Worm (Caenorhabditis elegans) whole organism, young adult: ENCODE data around the gene Y108G3AL.2.

Experiments
- B0019.2 ChIP-seq: fragments of 200-800 bp; sonication (Bioruptor generic); conservative IDR thresholded peaks from 2 replicates; pipeline ENCODE4 v1.3.6; 2022; ENCODE audit warnings: missing genetic modification reagents, missing genetic modification characterization, missing compliant biosample characterization
- B0261.1 ChIP-seq: sonication (generic microtip); optimal IDR thresholded peaks from 2 replicates; lab custom pipeline; 2016; ENCODE audit warnings: mild to moderate bottlenecking, missing genetic modification characterization, moderate library complexity, missing compliant biosample characterization
- D2030.7 ChIP-seq: fragments of 200-800 bp; sonication (Bioruptor generic); IDR thresholded peaks from 2 replicates; pipeline ENCODE4 v1.3.6; 2022; ENCODE audit warnings: missing genetic modification reagents, missing genetic modification characterization, missing compliant biosample characterization
- F10E7.11 ChIP-seq: sonication (generic microtip); optimal IDR thresholded peaks from 2 replicates; lab custom pipeline; 2017; ENCODE audit warnings: mild to moderate bottlenecking, missing genetic modification characterization, moderate library complexity, missing compliant biosample characterization
- F23B12.7 ChIP-seq: sonication (generic microtip); optimal IDR thresholded peaks from 2 replicates; lab custom pipeline; 2017; ENCODE audit warnings: missing genetic modification characterization, mild to moderate bottlenecking, missing compliant biosample characterization, antibody characterized with exemption, moderate library complexity; ENCODE audit not compliant: insufficient read depth
- F33H1.4 ChIP-seq: fragments of 200-800 bp; sonication (Bioruptor generic); IDR thresholded peaks from 2 replicates; pipeline ENCODE4 v1.3.6; 2022; ENCODE audit warnings: missing genetic modification reagents, missing genetic modification characterization, missing compliant biosample characterization
- F49E8.2 ChIP-seq: sonication (generic microtip); optimal IDR thresholded peaks from 3 replicates; lab custom pipeline; 2017; ENCODE audit warnings: missing genetic modification characterization, mild to moderate bottlenecking, missing compliant biosample characterization, antibody characterized with exemption, moderate library complexity; ENCODE audit not compliant: insufficient read depth
- F55B11.4 ChIP-seq: sonication (generic microtip); optimal IDR thresholded peaks from 2 replicates; lab custom pipeline; 2016; ENCODE audit warnings: missing compliant biosample characterization, missing genetic modification characterization, borderline replicate concordance; ENCODE audit not compliant: insufficient read depth
- F57A8.1 ChIP-seq: fragments of 200-800 bp; sonication (Bioruptor generic); optimal IDR thresholded peaks from 2 replicates; lab custom pipeline; 2018; ENCODE audit warnings: mild to moderate bottlenecking, missing genetic modification characterization, moderate library complexity, missing compliant biosample characterization
- T07F8.4 ChIP-seq: sonication (generic microtip); optimal IDR thresholded peaks from 2 replicates; lab custom pipeline; 2016; ENCODE audit warnings: mild to moderate bottlenecking, missing genetic modification characterization, moderate library complexity, missing compliant biosample characterization
- Y67H2A.10 ChIP-seq: fragments of 200-800 bp; sonication (Bioruptor generic); conservative IDR thresholded peaks from 2 replicates; pipeline ENCODE4 v1.3.6; 2022; ENCODE audit warnings: missing genetic modification reagents, missing genetic modification characterization, missing compliant biosample characterization
- ZK185.1 ChIP-seq: sonication (generic microtip); optimal IDR thresholded peaks from 2 replicates; lab custom pipeline; 2016; ENCODE audit warnings: mild to moderate bottlenecking, missing genetic modification characterization, missing compliant biosample characterization; ENCODE audit not compliant: poor library complexity, severe bottlenecking
- aptf-2 ChIP-seq: fragments of 200-800 bp; sonication (Bioruptor generic); conservative IDR thresholded peaks from 2 replicates; pipeline ENCODE4 v1.3.6; 2022; ENCODE audit warnings: missing genetic modification reagents, missing genetic modification characterization, missing compliant biosample characterization
- attf-5 ChIP-seq: fragments of 200-800 bp; sonication (Bioruptor generic); optimal IDR thresholded peaks from 2 replicates; lab custom pipeline; 2018; ENCODE audit warnings: mild to moderate bottlenecking, missing genetic modification characterization, missing compliant biosample characterization
- ccch-3 ChIP-seq: fragments of 200-800 bp; sonication (Bioruptor generic); optimal IDR thresholded peaks from 2 replicates; lab custom pipeline; 2018; ENCODE audit warnings: mild to moderate bottlenecking, missing genetic modification characterization, missing compliant biosample characterization
- cebp-2 ChIP-seq: fragments of 200-800 bp; sonication (Bioruptor generic); IDR thresholded peaks from 2 replicates; pipeline ENCODE4 v1.3.6; 2022; ENCODE audit warnings: missing genetic modification characterization, missing compliant biosample characterization
- ceh-40 ChIP-seq: fragments of 200-800 bp; sonication (Bioruptor generic); IDR thresholded peaks from 2 replicates; pipeline ENCODE4 v1.3.6; 2022; ENCODE audit warnings: missing genetic modification characterization, missing compliant biosample characterization
- ceh-79 ChIP-seq: sonication (generic microtip); optimal IDR thresholded peaks from 2 replicates; lab custom pipeline; 2017; ENCODE audit warnings: mild to moderate bottlenecking, missing genetic modification characterization, missing compliant biosample characterization
- dox-1 ChIP-seq: fragments of 200-800 bp; sonication (Bioruptor generic); IDR thresholded peaks from 2 replicates; pipeline ENCODE4 v1.3.6; 2022; ENCODE audit warnings: missing genetic modification reagents, missing genetic modification characterization, missing compliant biosample characterization
- egrh-3 ChIP-seq: fragments of 200-800 bp; sonication (Bioruptor generic); IDR thresholded peaks from 2 replicates; pipeline ENCODE4 v1.3.6; 2022; ENCODE audit warnings: missing genetic modification reagents, missing genetic modification characterization, missing compliant biosample characterization
- ekl-4 ChIP-seq: fragments of 200-800 bp; sonication (Bioruptor generic); IDR thresholded peaks from 2 replicates; pipeline ENCODE4 v1.3.6; 2022; ENCODE audit warnings: missing genetic modification reagents, missing genetic modification characterization, missing compliant biosample characterization
- ets-4 ChIP-seq: fragments of 200-800 bp; sonication (Bioruptor generic); optimal IDR thresholded peaks from 2 replicates; lab custom pipeline; 2018; ENCODE audit warnings: mild to moderate bottlenecking, missing genetic modification characterization, missing compliant biosample characterization
- fkh-3 ChIP-seq: sonication (generic microtip); optimal IDR thresholded peaks from 2 replicates; lab custom pipeline; 2016; ENCODE audit warnings: mild to moderate bottlenecking, missing genetic modification characterization, missing compliant biosample characterization
- hlh-12 ChIP-seq: sonication (generic microtip); optimal IDR thresholded peaks from 2 replicates; lab custom pipeline; 2016; ENCODE audit warnings: missing genetic modification characterization, missing compliant biosample characterization
- hmg-1.2 ChIP-seq: fragments of 200-800 bp; sonication (Bioruptor generic); IDR thresholded peaks from 2 replicates; pipeline ENCODE4 v1.3.6; 2022; ENCODE audit warnings: missing genetic modification reagents, missing genetic modification characterization, missing compliant biosample characterization
- lin-40 ChIP-seq: sonication (generic microtip); optimal IDR thresholded peaks from 2 replicates; lab custom pipeline; 2016; ENCODE audit warnings: missing genetic modification characterization, mild to moderate bottlenecking, missing compliant biosample characterization, missing genotype, missing genetic modification reagents
- lin-54 ChIP-seq: fragments of 200-800 bp; sonication (Bioruptor generic); optimal IDR thresholded peaks from 2 replicates; lab custom pipeline; 2018; ENCODE audit warnings: mild to moderate bottlenecking, missing genetic modification characterization, missing compliant biosample characterization
- lsl-1 ChIP-seq: fragments of 200-800 bp; sonication (Bioruptor generic); optimal IDR thresholded peaks from 2 replicates; lab custom pipeline; 2018; ENCODE audit warnings: mild to moderate bottlenecking, missing genetic modification characterization, moderate library complexity, missing compliant biosample characterization
- madf-6 ChIP-seq: fragments of 200-800 bp; sonication (Bioruptor generic); IDR thresholded peaks from 2 replicates; pipeline ENCODE4 v1.3.6; 2022; ENCODE audit warnings: missing genetic modification reagents, missing genetic modification characterization, missing compliant biosample characterization
- mcd-1 ChIP-seq: fragments of 200-800 bp; sonication (Bioruptor generic); IDR thresholded peaks from 2 replicates; pipeline ENCODE4 v1.3.6; 2022; ENCODE audit warnings: missing genetic modification reagents, missing genetic modification characterization, missing compliant biosample characterization
- mes-4 ChIP-seq: sonication (generic microtip); optimal IDR thresholded peaks from 2 replicates; lab custom pipeline; 2016; ENCODE audit warnings: missing genotype, missing genetic modification characterization, missing compliant biosample characterization
- nfya-2 ChIP-seq: fragments of 200-800 bp; sonication (Bioruptor generic); IDR thresholded peaks from 2 replicates; pipeline ENCODE4 v1.3.6; 2022; ENCODE audit warnings: missing genetic modification reagents, missing genetic modification characterization, missing compliant biosample characterization
- nhr-90 ChIP-seq: sonication (generic microtip); optimal IDR thresholded peaks from 2 replicates; lab custom pipeline; 2016; ENCODE audit warnings: missing genotype, mild to moderate bottlenecking, missing genetic modification characterization, missing compliant biosample characterization
- pha-4 ChIP-seq: fragments of 150-350 bp; sonication (generic microtip); optimal IDR thresholded peaks from 2 replicates; lab custom pipeline; 2014; ENCODE audit warnings: missing biosample characterization, missing genetic modification reagents, missing genetic modification characterization
- rec-8 ChIP-seq, 2 experiments: sonication (generic microtip); optimal IDR thresholded peaks; 2 replicates each; lab custom pipeline; 2016; ENCODE audit warnings: mild to moderate bottlenecking in 2 of 2, missing genetic modification characterization in 2 of 2, missing genetic modification reagents in 2 of 2, missing genotype in 2 of 2, missing biosample characterization in 1 of 2, missing compliant biosample characterization in 1 of 2, moderate library complexity in 1 of 2
- repo-1 ChIP-seq: sonication (generic microtip); optimal IDR thresholded peaks from 2 replicates; lab custom pipeline; 2017; ENCODE audit warnings: mild to moderate bottlenecking, missing genetic modification characterization, missing compliant biosample characterization
- sdz-38 ChIP-seq: sonication (generic microtip); optimal IDR thresholded peaks from 2 replicates; lab custom pipeline; 2016; ENCODE audit warnings: missing genotype, missing genetic modification characterization, missing compliant biosample characterization
- snpc-3.4 ChIP-seq: sonication (generic microtip); optimal IDR thresholded peaks from 2 replicates; lab custom pipeline; 2017; ENCODE audit warnings: missing genetic modification characterization, mild to moderate bottlenecking, missing compliant biosample characterization, antibody characterized with exemption, moderate library complexity, missing genotype, missing genetic modification reagents
- tlf-1 ChIP-seq: fragments of 200-800 bp; sonication (Bioruptor generic); optimal IDR thresholded peaks from 2 replicates; lab custom pipeline; 2018; ENCODE audit warnings: mild to moderate bottlenecking, missing genetic modification characterization, missing compliant biosample characterization
- unc-62 ChIP-seq: fragments of 150-350 bp; optimal IDR thresholded peaks from 2 replicates; lab custom pipeline; 2014; ENCODE audit warnings: missing biosample characterization, missing genetic modification reagents, missing genetic modification characterization
- ztf-22 ChIP-seq: fragments of 200-800 bp; sonication (Bioruptor generic); optimal IDR thresholded peaks from 2 replicates; lab custom pipeline; 2018; ENCODE audit warnings: mild to moderate bottlenecking, missing genetic modification characterization, moderate library complexity, missing compliant biosample characterization
- ztf-28 ChIP-seq: fragments of 200-800 bp; sonication (Bioruptor generic); IDR thresholded peaks from 2 replicates; pipeline ENCODE4 v1.3.6; 2022; ENCODE audit warnings: missing genetic modification reagents, missing genetic modification characterization, missing compliant biosample characterization

Y108G3AL.2 gene

DNA sequence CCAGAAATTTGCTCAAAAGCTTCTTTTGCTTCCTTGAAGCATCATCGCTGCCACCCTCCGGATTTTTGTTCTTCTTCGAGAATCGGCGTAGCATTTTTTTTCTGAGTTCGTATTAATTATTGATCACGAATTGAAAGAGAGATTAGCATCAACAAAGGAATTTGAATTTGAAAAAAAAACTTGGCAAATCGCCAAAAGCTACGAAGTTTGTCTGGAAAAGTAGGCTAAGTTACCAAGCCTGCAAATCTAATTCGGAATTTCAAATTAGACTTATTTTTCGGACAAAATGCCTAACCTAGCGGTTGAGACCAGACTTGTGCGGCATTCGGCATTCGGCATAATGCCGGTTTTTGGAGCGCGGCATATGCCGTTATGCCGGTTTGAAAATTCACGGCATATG is 5.3 kb downstream of the Y108G3AL.2 start, which contains the start of gene cfap-36:
cfap-36 (minus strand) TSS at position 101 of the 400 bp plus-strand sequence.
- TF ChIP-seq fkh-3 (tag; lab: Kevin White, UChicago) (no peak), nfya-2 (no peak), tlf-1 (GFP tag; lab: Kevin White, UChicago) (no peak), hmg-1.2 (GFP tag; lab: Robert Waterston, UW) (no peak), ztf-28 (GFP tag; lab: Robert Waterston, UW) (no peak), F55B11.4 (tag; lab: Kevin White, UChicago) (no peak), hlh-12 (no peak), cebp-2 (GFP tag; lab: Robert Waterston, UW) (no peak), mes-4 (tag; lab: Kevin White, UChicago) (no peak), ZK185.1 (tag; lab: Kevin White, UChicago) (no peak), mcd-1 (no peak), attf-5 (GFP tag; lab: Kevin White, UChicago) (no peak), dox-1 (GFP tag; lab: Robert Waterston, UW) (no peak), pha-4 (no peak), B0019.2 (GFP tag; lab: Robert Waterston, UW) (no peak)

DNA sequence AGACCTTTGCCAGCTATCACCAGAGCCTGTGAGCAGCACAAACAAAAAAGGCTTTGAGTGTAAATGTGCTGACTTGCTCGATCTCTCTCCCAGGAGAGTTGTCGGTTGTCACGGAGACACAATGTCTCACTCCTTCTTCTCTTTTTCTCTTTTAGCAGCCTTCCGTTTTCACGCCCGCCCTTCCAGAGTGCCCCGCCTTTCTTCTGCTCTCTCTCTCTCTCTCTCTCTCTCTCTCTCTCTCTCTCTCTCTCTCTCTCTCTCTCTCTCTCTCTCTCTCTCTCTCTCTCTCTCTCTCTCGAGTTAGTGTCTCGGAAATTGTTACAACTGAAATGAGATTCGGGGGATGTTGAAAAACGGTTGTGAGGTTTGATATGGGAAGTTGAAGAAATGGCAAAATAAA is 6.7 kb downstream of the Y108G3AL.2 start:
- TF ChIP-seq Y67H2A.10 (GFP tag; lab: Robert Waterston, UW) (no peak), D2030.7 (GFP tag; lab: Robert Waterston, UW) (peak; percentile 36; the same call in 1 of the 2 replicates), egrh-3 (GFP tag; lab: Robert Waterston, UW) (peak; percentile 54), mcd-1 (peak; percentile 26; the same call in 1 of the 2 replicates), hlh-12 (no peak), hmg-1.2 (GFP tag; lab: Robert Waterston, UW) (0 out of 2 replicates have a peak, but pooled peaks have one; percentile 11)

DNA sequence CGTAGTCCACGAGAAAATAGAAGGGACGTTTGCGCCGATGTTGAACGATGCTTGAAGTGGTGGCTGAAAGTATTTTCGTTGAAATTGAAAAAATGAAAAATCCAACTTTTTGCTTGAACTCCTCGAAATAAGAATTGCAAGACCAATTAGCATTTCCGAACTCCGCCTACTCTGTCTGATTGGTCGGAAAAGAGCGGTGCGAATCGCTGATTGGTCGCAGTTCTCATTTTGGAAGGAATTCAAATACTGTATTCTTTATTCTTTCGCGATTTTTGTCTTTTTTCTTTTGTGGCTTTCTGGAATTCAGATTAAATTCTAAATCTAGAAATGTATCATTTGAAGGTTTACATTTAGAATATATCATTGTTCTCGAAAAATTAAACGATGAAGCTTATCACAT is 7.7 kb downstream of the Y108G3AL.2 start:
- TF ChIP-seq aptf-2 (no peak), F33H1.4 (GFP tag; lab: Robert Waterston, UW) (no peak), madf-6 (no peak), F55B11.4 (tag; lab: Kevin White, UChicago) (no peak), nhr-90 (tag; lab: Kevin White, UChicago) (no peak), hlh-12 (no peak), pha-4 (no peak), sdz-38 (no peak), ceh-79 (tag; lab: Kevin White, UChicago) (no peak)

DNA sequence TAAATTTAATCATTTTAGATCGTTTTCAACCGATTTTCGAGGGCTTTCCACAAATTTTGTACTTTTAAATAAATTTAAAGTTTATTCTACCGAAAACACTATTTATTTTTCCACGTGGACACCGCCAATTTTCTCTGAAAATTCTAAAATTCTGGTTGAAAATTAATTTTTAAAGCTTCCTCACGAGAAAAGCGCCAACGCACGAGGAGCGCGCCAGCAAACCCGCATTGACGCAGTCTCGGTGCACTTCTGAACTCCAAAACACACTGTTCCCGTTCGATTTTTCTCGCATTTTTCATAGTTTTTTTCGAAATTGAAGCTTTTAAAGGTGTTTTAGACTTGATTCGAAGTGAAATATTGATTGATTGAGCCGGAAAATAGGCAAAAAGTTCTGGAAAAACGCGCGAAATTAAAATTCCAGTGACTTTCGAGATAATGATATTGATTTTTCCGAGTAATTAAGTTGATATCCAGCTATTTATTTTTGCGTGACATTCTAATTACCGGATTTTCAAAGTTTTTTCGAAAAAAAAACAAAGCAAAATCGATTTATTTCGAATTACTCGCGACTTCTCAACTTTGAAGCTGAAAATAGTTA is 10.2 kb downstream of the Y108G3AL.2 start, which contains the start of gene cul-3:
cul-3 (plus strand) TSS at position 548 of the 598 bp plus-strand sequence.
- TF ChIP-seq unc-62 (GFP tag; lab: Kevin White, UChicago) (no peak), aptf-2 (no peak), lsl-1 (GFP tag; lab: Kevin White, UChicago) (peak; percentile 39), F23B12.7 (tag; lab: Kevin White, UChicago) (no peak), lin-40 (tag; lab: Kevin White, UChicago) (peak; percentile 77), ceh-79 (tag; lab: Kevin White, UChicago) (no peak), F49E8.2 (tag; lab: Kevin White, UChicago) (peak; percentile 16), B0261.1 (tag; lab: Kevin White, UChicago) (no peak), ceh-40 (GFP tag; lab: Robert Waterston, UW) (no peak), F57A8.1 (no peak), ekl-4 (GFP tag; lab: Robert Waterston, UW) (no peak), F10E7.11 (tag; lab: Kevin White, UChicago) (no peak), rec-8 (tag; optimal IDR thresholded peaks at IDR 0.05; lab: Kevin White, UChicago) (no peak), F55B11.4 (tag; lab: Kevin White, UChicago) (no peak), ets-4 (GFP tag; lab: Kevin White, UChicago) (no peak), T07F8.4 (tag; lab: Kevin White, UChicago) (no peak), ztf-22 (GFP tag; lab: Kevin White, UChicago) (no peak), repo-1 (tag; lab: Kevin White, UChicago) (no peak), lin-54 (GFP tag; lab: Kevin White, UChicago) (peak; percentile 56), ccch-3 (no peak), snpc-3.4 (peak; percentile 22)
